Fruit fly (Drosophila melanogaster) whole organism, wandering third instar larva: ENCODE data around the gene CG13460.

Experiments
- Abd-B ChIP-seq: fragments of >200 bp; optimal IDR thresholded peaks from 2 replicates; lab custom pipeline; 2017; ENCODE audit warnings: missing biosample characterization, missing genetic modification characterization
- CG32264 ChIP-seq: fragments of 200-800 bp; sonication (Bioruptor generic); optimal IDR thresholded peaks from 2 replicates; lab custom pipeline; 2016; ENCODE audit warnings: missing biosample characterization, missing genetic modification characterization
- CG9705 ChIP-seq: fragments of 200-800 bp; sonication (Bioruptor generic); optimal IDR thresholded peaks from 2 replicates; lab custom pipeline; 2018; ENCODE audit warnings: missing biosample characterization, mild to moderate bottlenecking, missing genetic modification characterization
- CrebA ChIP-seq: fragments of 200-800 bp; sonication (Bioruptor generic); optimal IDR thresholded peaks from 2 replicates; lab custom pipeline; 2016; ENCODE audit warnings: missing biosample characterization, mild to moderate bottlenecking, missing genetic modification characterization, borderline replicate concordance
- Dfd ChIP-seq: fragments of >200 bp; optimal IDR thresholded peaks from 2 replicates; lab custom pipeline; 2017; ENCODE audit warnings: missing biosample characterization, missing genetic modification characterization
- Dif ChIP-seq: fragments of 200-275, 200-300 bp; sonication (Bioruptor generic); optimal IDR thresholded peaks from 2 replicates; lab custom pipeline; 2018; ENCODE audit warnings: missing biosample characterization, missing genetic modification characterization; ENCODE audit not compliant: partially characterized antibody
- GATAd ChIP-seq: sonication (Bioruptor generic); optimal IDR thresholded peaks from 2 replicates; lab custom pipeline; 2016; ENCODE audit warnings: missing biosample characterization, missing genetic modification characterization
- HLH106 ChIP-seq: fragments of 200-800 bp; optimal IDR thresholded peaks from 3 replicates; lab custom pipeline; 2019; ENCODE audit warnings: missing biosample characterization, mild to moderate bottlenecking, missing genetic modification characterization, moderate library complexity
- Hnf4 ChIP-seq: fragments of 200-800 bp; sonication (Bioruptor generic); optimal IDR thresholded peaks from 2 replicates; lab custom pipeline; 2016; ENCODE audit warnings: missing biosample characterization, mild to moderate bottlenecking, missing genetic modification characterization
- Hr78 ChIP-seq: fragments of >200 bp; optimal IDR thresholded peaks from 2 replicates; lab custom pipeline; 2017; ENCODE audit warnings: missing biosample characterization, missing genetic modification characterization
- Hr83 ChIP-seq: fragments of 200-300 bp; sonication (Bioruptor generic); optimal IDR thresholded peaks from 2 replicates; lab custom pipeline; 2016; ENCODE audit warnings: missing biosample characterization, mild to moderate bottlenecking, missing genetic modification characterization, moderate library complexity; ENCODE audit not compliant: poor library complexity, severe bottlenecking
- Jra ChIP-seq: sonication (Bioruptor generic); optimal IDR thresholded peaks from 2 replicates; lab custom pipeline; 2016; ENCODE audit warnings: missing biosample characterization, missing genetic modification characterization
- Myc ChIP-seq: fragments of >200 bp; optimal IDR thresholded peaks from 2 replicates; lab custom pipeline; 2017
- N ChIP-seq: fragments of >200 bp; optimal IDR thresholded peaks from 2 replicates; lab custom pipeline; 2018; ENCODE audit warnings: missing biosample characterization, missing external identifiers, missing genetic modification characterization
- OdsH ChIP-seq: fragments of 200-800 bp; sonication (Bioruptor generic); optimal IDR thresholded peaks from 2 replicates; lab custom pipeline; 2016; ENCODE audit warnings: missing biosample characterization, mild to moderate bottlenecking, missing genetic modification characterization
- Rel ChIP-seq, 2 experiments: fragments of 200-800 bp; sonication (Bioruptor generic) in 1 of 2; optimal IDR thresholded peaks; 2 replicates in 1 of 2; 3 replicates in 1 of 2; lab custom pipeline; 2016 to 2019; ENCODE audit warnings: mild to moderate bottlenecking in 2 of 2, missing biosample characterization in 2 of 2, missing genetic modification characterization in 2 of 2, moderate library complexity in 1 of 2
- Sp1 ChIP-seq: fragments of 200-800 bp; sonication (Bioruptor generic); optimal IDR thresholded peaks from 3 replicates; lab custom pipeline; 2019; ENCODE audit warnings: missing biosample characterization, mild to moderate bottlenecking, missing genetic modification characterization, moderate library complexity
- Vsx2 ChIP-seq: fragments of 200-300, 225-300 bp; sonication (Bioruptor generic); optimal IDR thresholded peaks from 2 replicates; lab custom pipeline; 2018; ENCODE audit warnings: missing biosample characterization, missing genetic modification characterization; ENCODE audit not compliant: partially characterized antibody
- br ChIP-seq: fragments of 200-800 bp; sonication (Bioruptor generic); optimal IDR thresholded peaks from 2 replicates; lab custom pipeline; 2016; ENCODE audit warnings: missing biosample characterization, missing genetic modification characterization
- brk ChIP-seq: fragments of 200-800 bp; sonication (Bioruptor generic); optimal IDR thresholded peaks from 2 replicates; lab custom pipeline; 2016; ENCODE audit warnings: missing biosample characterization, mild to moderate bottlenecking, missing genetic modification characterization
- dl ChIP-seq, 2 experiments: fragments of 175-275, 200-275 bp in 1 of 2; fragments of 200-275 bp in 1 of 2; sonication (Bioruptor generic); optimal IDR thresholded peaks; lab custom pipeline; 2018; ENCODE audit warnings: mild to moderate bottlenecking in 2 of 2, missing biosample characterization in 2 of 2, missing genetic modification characterization in 2 of 2, moderate library complexity in 2 of 2; ENCODE audit not compliant: partially characterized antibody in 2 of 2, insufficient read depth in 1 of 2
- dmrt93B ChIP-seq: fragments of 200-800 bp; sonication (Bioruptor generic); optimal IDR thresholded peaks from 2 replicates; lab custom pipeline; 2018; ENCODE audit warnings: missing biosample characterization, mild to moderate bottlenecking, missing genetic modification characterization
- dsf ChIP-seq: sonication (Bioruptor generic); optimal IDR thresholded peaks from 2 replicates; lab custom pipeline; 2016; ENCODE audit warnings: missing biosample characterization, missing genetic modification characterization, borderline replicate concordance
- ey ChIP-seq: fragments of 200-800 bp; sonication (Bioruptor generic); optimal IDR thresholded peaks from 2 replicates; lab custom pipeline; 2016; ENCODE audit warnings: missing biosample characterization, missing genetic modification characterization
- foxo ChIP-seq, 2 experiments: fragments of 200-800 bp; sonication (Bioruptor generic); optimal IDR thresholded peaks; 2 replicates in 1 of 2; 3 replicates in 1 of 2; lab custom pipeline; 2016 to 2017; ENCODE audit warnings: missing biosample characterization in 2 of 2, missing genetic modification characterization in 2 of 2
- fru ChIP-seq: fragments of 200-800 bp; sonication (Bioruptor generic); optimal IDR thresholded peaks from 3 replicates; lab custom pipeline; 2016; ENCODE audit warnings: missing biosample characterization, mild to moderate bottlenecking, missing genetic modification characterization
- h ChIP-seq: fragments of 200-800 bp; sonication (Bioruptor generic); optimal IDR thresholded peaks from 3 replicates; lab custom pipeline; 2016; ENCODE audit warnings: missing biosample characterization, mild to moderate bottlenecking, missing genetic modification characterization
- jim ChIP-seq: fragments of 175-275, 200-325 bp; sonication (Bioruptor generic); optimal IDR thresholded peaks from 2 replicates; lab custom pipeline; 2016; ENCODE audit warnings: missing biosample characterization, mild to moderate bottlenecking, missing genetic modification characterization
- lola ChIP-seq: fragments of >200 bp; optimal IDR thresholded peaks from 2 replicates; lab custom pipeline; 2017; ENCODE audit warnings: missing biosample characterization, missing genetic modification characterization
- pan ChIP-seq: fragments of >200 bp; optimal IDR thresholded peaks from 2 replicates; lab custom pipeline; 2017
- psq ChIP-seq: fragments of 200-800 bp; sonication (Bioruptor generic); optimal IDR thresholded peaks from 3 replicates; lab custom pipeline; 2017; ENCODE audit warnings: missing biosample characterization, mild to moderate bottlenecking, missing genetic modification characterization, moderate library complexity
- rgr ChIP-seq: fragments of 200-800 bp; sonication (Bioruptor generic); optimal IDR thresholded peaks from 3 replicates; lab custom pipeline; 2016; ENCODE audit warnings: missing biosample characterization, mild to moderate bottlenecking, missing genetic modification characterization
- sage ChIP-seq: fragments of 200-800 bp; sonication (Bioruptor generic); optimal IDR thresholded peaks from 2 replicates; lab custom pipeline; 2016; ENCODE audit warnings: missing biosample characterization, mild to moderate bottlenecking, missing genetic modification characterization
- sv ChIP-seq: fragments of 200-800 bp; sonication (Bioruptor generic); optimal IDR thresholded peaks from 3 replicates; lab custom pipeline; 2016; ENCODE audit warnings: missing biosample characterization, missing genetic modification characterization
- tai ChIP-seq: sonication (Bioruptor generic); optimal IDR thresholded peaks from 2 replicates; lab custom pipeline; 2016; ENCODE audit warnings: missing biosample characterization, missing genetic modification characterization
- usp ChIP-seq: fragments of >200 bp; optimal IDR thresholded peaks from 2 replicates; lab custom pipeline; 2017; ENCODE audit warnings: missing biosample characterization, missing genetic modification characterization
- woc ChIP-seq: sonication (Bioruptor generic); optimal IDR thresholded peaks from 2 replicates; lab custom pipeline; 2016; ENCODE audit warnings: missing biosample characterization, mild to moderate bottlenecking, missing genetic modification characterization

The CG13460 gene

dm6 chr3L:15021008-15021407, 40.5 kb downstream of the CG13460 start:
- TF ChIP-seq pan (lab: Kevin White, UChicago): no peak
- no peak for TF ChIP-seq CrebA (GFP tag; lab: Kevin White, UChicago)
- TF ChIP-seq Dfd (GFP tag; lab: Kevin White, UChicago): no peak
- no peak for TF ChIP-seq dmrt93B (GFP tag; lab: Kevin White, UChicago)
- no peak for TF ChIP-seq HLH106 (tag; lab: Kevin White, UChicago)
- no peak for TF ChIP-seq brk
- no peak for TF ChIP-seq dl (GFP tag; optimal IDR thresholded peaks at IDR 0.05; lab: Kevin White, UChicago; ENCODE audit: insufficient read depth in 1 of 2, partially characterized antibody in 2 of 2)
- no peak for TF ChIP-seq rgr (GFP tag; lab: Kevin White, UChicago)
- TF ChIP-seq woc (GFP tag; lab: Kevin White, UChicago): no peak
- TF ChIP-seq Hr78 (GFP tag; lab: Kevin White, UChicago): no peak
- TF ChIP-seq Sp1 (GFP tag; lab: Kevin White, UChicago): no peak
- TF ChIP-seq psq (GFP tag; lab: Kevin White, UChicago): no peak
- no peak for TF ChIP-seq GATAd (GFP tag; lab: Kevin White, UChicago)
- TF ChIP-seq Rel (GFP tag; optimal IDR thresholded peaks at IDR 0.05; lab: Kevin White, UChicago): no peak
- no peak for TF ChIP-seq Rel (tag; optimal IDR thresholded peaks at IDR 0.05; lab: Kevin White, UChicago)
- no peak for TF ChIP-seq OdsH
- no peak for TF ChIP-seq Abd-B (GFP tag; lab: Kevin White, UChicago)
- no peak for TF ChIP-seq jim (GFP tag; lab: Kevin White, UChicago)
- TF ChIP-seq usp (GFP tag; lab: Kevin White, UChicago): no peak
- TF ChIP-seq N (GFP tag; lab: Kevin White, UChicago): no peak

DNA sequence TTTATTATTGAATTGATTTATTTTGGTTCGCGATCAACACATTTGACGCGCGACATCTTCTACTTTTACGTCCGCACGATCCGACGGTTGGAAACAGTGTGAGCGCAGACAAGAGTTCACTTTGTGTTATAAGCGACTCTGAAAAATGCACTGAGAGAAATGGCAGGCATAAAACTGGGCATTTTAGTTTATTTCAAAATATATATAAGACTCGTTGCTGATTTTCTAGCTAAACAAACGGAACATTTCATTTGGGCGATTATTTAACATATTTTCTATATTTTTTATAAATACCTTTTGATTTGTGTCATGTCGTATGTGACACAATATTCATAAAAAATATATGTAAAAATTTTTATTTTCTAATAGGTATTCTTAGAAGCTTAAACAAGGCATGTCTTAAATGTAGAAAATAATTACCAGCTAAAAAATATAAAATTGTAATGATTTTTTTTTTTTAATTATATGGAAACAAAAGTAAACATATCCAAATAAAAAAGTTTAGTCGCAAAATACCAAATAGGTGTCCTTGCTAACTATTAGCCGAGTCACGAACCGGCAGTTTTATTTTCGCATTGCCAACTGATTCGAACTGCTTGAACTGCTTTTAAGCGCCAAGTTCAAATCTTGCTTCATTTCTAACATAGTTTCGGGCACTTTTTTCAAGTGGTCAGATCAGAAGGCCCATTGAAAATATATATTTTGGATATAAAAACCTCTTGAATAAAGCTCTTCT, 47.4 kb downstream of the CG13460 start, which contains the start of gene Reck:
Gene Reck, minus strand, starts transcription at position 106 of the 736 bp plus-strand sequence.
- TF ChIP-seq fru (peak; percentile 65), Myc (lab: Kevin White, UChicago) (peak; percentile 78), psq (GFP tag; lab: Kevin White, UChicago) (peak; percentile 43), sv (peak; percentile 73), foxo (GFP tag; optimal IDR thresholded peaks at IDR 0.05; lab: Kevin White, UChicago) (peak in 1 of 2 experiments; percentile 74), Sp1 (GFP tag; lab: Kevin White, UChicago) (peak; percentile 67), Rel (GFP tag; optimal IDR thresholded peaks at IDR 0.05; lab: Kevin White, UChicago) (peak; percentile 5), Rel (tag; optimal IDR thresholded peaks at IDR 0.05; lab: Kevin White, UChicago) (no peak), Dfd (GFP tag; lab: Kevin White, UChicago) (peak; percentile 20), OdsH (peak; percentile 75), h (peak; percentile 80), sage (peak; percentile 71), Dif (GFP tag; lab: Kevin White, UChicago) (no peak), CG9705 (GFP tag; lab: Kevin White, UChicago) (peak; percentile 26), woc (GFP tag; lab: Kevin White, UChicago) (no peak), CrebA (GFP tag; lab: Kevin White, UChicago) (peak; percentile 1), brk (peak; percentile 87), Hr83 (peak; percentile 55), Abd-B (GFP tag; lab: Kevin White, UChicago) (no peak), jim (GFP tag; lab: Kevin White, UChicago) (no peak), lola (no peak), Jra (peak; percentile 12), N (GFP tag; lab: Kevin White, UChicago) (no peak), br (GFP tag; lab: Kevin White, UChicago) (peak; percentile 44), HLH106 (tag; lab: Kevin White, UChicago) (peak; percentile 55), Hnf4 (GFP tag; lab: Kevin White, UChicago) (peak; percentile 42), rgr (GFP tag; lab: Kevin White, UChicago) (peak; percentile 83), Hr78 (GFP tag; lab: Kevin White, UChicago) (no peak), CG32264 (GFP tag; lab: Kevin White, UChicago) (peak; percentile 12), dsf (GFP tag; lab: Kevin White, UChicago) (peak; percentile 21), Vsx2 (GFP tag; lab: Kevin White, UChicago) (no peak), dmrt93B (GFP tag; lab: Kevin White, UChicago) (no peak), tai (GFP tag; lab: Kevin White, UChicago) (no peak), GATAd (GFP tag; lab: Kevin White, UChicago) (no peak), usp (GFP tag; lab: Kevin White, UChicago) (no peak), pan (lab: Kevin White, UChicago) (no peak), ey (GFP tag; lab: Kevin White, UChicago) (peak; percentile 51), dl (GFP tag; optimal IDR thresholded peaks at IDR 0.05; lab: Kevin White, UChicago; ENCODE audit: insufficient read depth in 1 of 2, partially characterized antibody in 2 of 2) (no peak)
